Fruit fly (Drosophila melanogaster): ENCODE measurements around the gene CG42521.

DNA sequence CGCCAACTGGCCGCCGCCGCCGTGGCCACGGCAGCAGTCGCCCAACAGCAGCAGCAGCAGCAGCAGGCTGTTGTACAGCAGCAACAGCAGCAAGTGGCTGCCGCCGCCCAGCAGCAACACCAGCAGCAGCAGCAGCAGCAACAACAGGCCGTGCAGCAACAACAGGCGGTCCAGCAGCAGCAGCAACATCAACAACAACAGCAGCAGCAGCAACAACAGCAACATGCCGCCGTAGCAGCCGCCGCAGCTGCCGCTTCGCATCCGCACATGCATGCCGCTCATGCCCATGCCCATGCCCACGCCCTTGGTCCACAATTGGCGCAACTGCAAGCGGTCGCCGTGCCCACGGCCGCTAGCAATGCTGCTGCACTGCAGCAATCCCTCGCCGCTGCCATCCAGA is 38.4 kb downstream of the CG42521 start:
- TF ChIP-seq ara (GFP tag; IDR thresholded peaks at IDR 0.05) (no peak), wor (GFP tag; IDR thresholded peaks at IDR 0.05) (no peak), CG18619 (GFP tag; optimal IDR thresholded peaks at IDR 0.05) (no peak), fd3F (GFP tag; optimal IDR thresholded peaks at IDR 0.05) (no peak), Asciz (GFP tag; optimal IDR thresholded peaks at IDR 0.05) (no peak), Ravus (GFP tag; IDR thresholded peaks at IDR 0.05) (no peak), Drgx (GFP tag; IDR thresholded peaks at IDR 0.05) (no peak), usp (GFP tag; optimal IDR thresholded peaks at IDR 0.05) (no peak)
